Fruit fly (Drosophila melanogaster) whole organism, prepupa: ENCODE measurements around the gene CG32091.

Experiments used
- Blimp-1 ChIP-seq: fragments of 200-800 bp; sonication (Bioruptor generic); optimal IDR thresholded peaks from 3 replicates; lab custom pipeline; 2017; ENCODE audit warnings: missing biosample characterization, missing genetic modification characterization, mild to moderate bottlenecking, moderate library complexity, missing genetic modification reagents
- CG11294 ChIP-seq: fragments of 200-800 bp; sonication (Bioruptor generic); IDR thresholded peaks from 2 replicates; pipeline ENCODE4 v1.3.6; 2022; ENCODE audit warnings: missing biosample characterization, missing genetic modification characterization
- CG11762 ChIP-seq: fragments of 200-800 bp; sonication (Bioruptor generic); optimal IDR thresholded peaks from 3 replicates; lab custom pipeline; 2016; ENCODE audit warnings: missing biosample characterization, missing genetic modification characterization; ENCODE audit not compliant: insufficient read depth
- CG11902 ChIP-seq: fragments of 200-800 bp; sonication (Bioruptor generic); optimal IDR thresholded peaks from 3 replicates; lab custom pipeline; 2016; ENCODE audit warnings: missing biosample characterization, missing genetic modification characterization
- CG15336 ChIP-seq: fragments of 200-800 bp; sonication (Bioruptor generic); IDR thresholded peaks from 2 replicates; pipeline ENCODE4 v1.3.6; 2022; ENCODE audit warnings: missing biosample characterization, missing genetic modification characterization
- CG1621 ChIP-seq: fragments of 200-800 bp; sonication (Bioruptor generic); optimal IDR thresholded peaks from 3 replicates; lab custom pipeline; 2018; ENCODE audit warnings: missing biosample characterization, mild to moderate bottlenecking, missing genetic modification characterization
- CG31627 ChIP-seq: fragments of 200-800 bp; sonication (Bioruptor generic); optimal IDR thresholded peaks from 3 replicates; lab custom pipeline; 2016; ENCODE audit warnings: missing biosample characterization, missing genetic modification characterization
- CG32006 ChIP-seq: fragments of 200-800 bp; sonication (Bioruptor generic); optimal IDR thresholded peaks from 3 replicates; lab custom pipeline; 2017; ENCODE audit warnings: missing biosample characterization, mild to moderate bottlenecking, missing genetic modification characterization
- CG34406 ChIP-seq: fragments of 200-800 bp; sonication (Bioruptor generic); optimal IDR thresholded peaks from 3 replicates; lab custom pipeline; 2016; ENCODE audit warnings: missing biosample characterization, missing genetic modification characterization
- CG4318 ChIP-seq: fragments of 200-800 bp; sonication (Bioruptor generic); optimal IDR thresholded peaks from 3 replicates; lab custom pipeline; 2017; ENCODE audit warnings: missing biosample characterization, mild to moderate bottlenecking, missing genetic modification characterization
- CG6276 ChIP-seq: fragments of 200-800 bp; sonication (Bioruptor generic); optimal IDR thresholded peaks from 2 replicates; lab custom pipeline; 2017; ENCODE audit warnings: missing biosample characterization, mild to moderate bottlenecking, missing genetic modification characterization
- CG6792 ChIP-seq: fragments of 200-800 bp; sonication (Bioruptor generic); optimal IDR thresholded peaks from 3 replicates; lab custom pipeline; 2016; ENCODE audit warnings: missing biosample characterization, missing genetic modification characterization
- CG6808 ChIP-seq: fragments of 200-800 bp; sonication (Bioruptor generic); optimal IDR thresholded peaks from 3 replicates; lab custom pipeline; 2017; ENCODE audit warnings: missing biosample characterization, missing genetic modification characterization, mild to moderate bottlenecking, moderate library complexity, missing genetic modification reagents
- CG8119 ChIP-seq: fragments of 200-800 bp; sonication (Bioruptor generic); IDR thresholded peaks from 3 replicates; pipeline ENCODE4 v1.3.6; 2022; ENCODE audit warnings: missing biosample characterization, missing genetic modification characterization
- CG8319 ChIP-seq: fragments of 200-800 bp; sonication (Bioruptor generic); optimal IDR thresholded peaks from 3 replicates; lab custom pipeline; 2016; ENCODE audit warnings: missing biosample characterization, missing genetic modification characterization
- CG8632 ChIP-seq: fragments of 200-800 bp; sonication (Bioruptor generic); optimal IDR thresholded peaks from 3 replicates; lab custom pipeline; 2016; ENCODE audit warnings: missing biosample characterization, missing genetic modification characterization
- CG9139 ChIP-seq: fragments of 200-800 bp; sonication (Bioruptor generic); optimal IDR thresholded peaks from 3 replicates; lab custom pipeline; 2017; ENCODE audit warnings: missing biosample characterization, mild to moderate bottlenecking, missing genetic modification characterization
- Eip75B ChIP-seq: fragments of 200-800 bp; sonication (Bioruptor generic); optimal IDR thresholded peaks from 3 replicates; lab custom pipeline; 2016; ENCODE audit warnings: missing biosample characterization, missing genetic modification characterization
- Eip78C ChIP-seq: fragments of 200-800 bp; sonication (Bioruptor generic); peaks from one replicate; lab custom pipeline; 2016; ENCODE audit warnings: missing biosample characterization, missing genetic modification characterization
- Eip93F ChIP-seq: fragments of 200-800 bp; sonication (Bioruptor generic); optimal IDR thresholded peaks from 2 replicates; lab custom pipeline; 2016; ENCODE audit warnings: missing biosample characterization, mild to moderate bottlenecking, missing genetic modification characterization
- Ets21C ChIP-seq: fragments of 200-800 bp; sonication (Bioruptor generic); optimal IDR thresholded peaks from 3 replicates; lab custom pipeline; 2016; ENCODE audit warnings: missing biosample characterization, missing genetic modification characterization
- Ets96B ChIP-seq: fragments of 200-800 bp; optimal IDR thresholded peaks from 2 replicates; lab custom pipeline; 2019; ENCODE audit warnings: missing biosample characterization, mild to moderate bottlenecking, missing genetic modification characterization, moderate library complexity
- Gug ChIP-seq: fragments of 200-800 bp; sonication (Bioruptor generic); IDR thresholded peaks from 2 replicates; pipeline ENCODE4 v1.3.6; 2022; ENCODE audit warnings: missing biosample characterization, missing genetic modification characterization
- Hr39 ChIP-seq: fragments of 200-800 bp; sonication (Bioruptor generic); optimal IDR thresholded peaks from 2 replicates; lab custom pipeline; 2016; ENCODE audit warnings: missing biosample characterization, missing genetic modification characterization
- Hr4 ChIP-seq: fragments of 200-800 bp; sonication (Bioruptor generic); optimal IDR thresholded peaks from 3 replicates; lab custom pipeline; 2016; ENCODE audit warnings: missing biosample characterization, missing genetic modification characterization
- Met ChIP-seq: fragments of 200-800 bp; sonication (Bioruptor generic); optimal IDR thresholded peaks from 3 replicates; lab custom pipeline; 2016; ENCODE audit warnings: missing biosample characterization, missing genetic modification characterization
- OdsH ChIP-seq: fragments of 200-800 bp; sonication (Bioruptor generic); optimal IDR thresholded peaks from 3 replicates; lab custom pipeline; 2016; ENCODE audit warnings: missing biosample characterization, missing genetic modification characterization
- Sox14 ChIP-seq: fragments of 200-800 bp; sonication (Bioruptor generic); optimal IDR thresholded peaks from 3 replicates; lab custom pipeline; 2016; ENCODE audit warnings: missing biosample characterization, missing genetic modification characterization
- Sox15 ChIP-seq: fragments of 200-800 bp; sonication (Bioruptor generic); optimal IDR thresholded peaks from 3 replicates; lab custom pipeline; 2016; ENCODE audit warnings: missing biosample characterization, missing genetic modification characterization
- achi ChIP-seq: fragments of 200-800 bp; sonication (Bioruptor generic); optimal IDR thresholded peaks from 3 replicates; lab custom pipeline; 2016; ENCODE audit warnings: missing biosample characterization, missing genetic modification characterization
- dsx ChIP-seq: fragments of 200-800 bp; optimal IDR thresholded peaks from 3 replicates; lab custom pipeline; 2019; ENCODE audit warnings: missing biosample characterization, mild to moderate bottlenecking, missing genetic modification characterization, moderate library complexity; ENCODE audit not compliant: poor library complexity, severe bottlenecking
- fd59A ChIP-seq: fragments of 200-800 bp; sonication (Bioruptor generic); optimal IDR thresholded peaks from 2 replicates; lab custom pipeline; 2017; ENCODE audit warnings: missing biosample characterization, mild to moderate bottlenecking, missing genetic modification characterization, missing genetic modification reagents
- fd85E ChIP-seq: fragments of 200-800 bp; sonication (Bioruptor generic); optimal IDR thresholded peaks from 3 replicates; lab custom pipeline; 2016; ENCODE audit warnings: missing biosample characterization, missing genetic modification characterization
- fkh ChIP-seq: fragments of 200-800 bp; sonication (Bioruptor generic); optimal IDR thresholded peaks from 3 replicates; lab custom pipeline; 2017; ENCODE audit warnings: missing biosample characterization, mild to moderate bottlenecking, missing genetic modification characterization, moderate library complexity
- lz ChIP-seq: fragments of 200-800 bp; sonication (Bioruptor generic); optimal IDR thresholded peaks from 3 replicates; lab custom pipeline; 2016; ENCODE audit warnings: missing biosample characterization, missing genetic modification characterization
- net ChIP-seq: fragments of 200-800 bp; sonication (Bioruptor generic); optimal IDR thresholded peaks from 3 replicates; lab custom pipeline; 2016; ENCODE audit warnings: missing biosample characterization, missing genetic modification characterization
- pdm3 ChIP-seq: fragments of 200-800 bp; sonication (Bioruptor generic); optimal IDR thresholded peaks from 3 replicates; lab custom pipeline; 2016; ENCODE audit warnings: missing biosample characterization, missing genetic modification characterization
- ss ChIP-seq, 2 experiments: fragments of 200-800 bp; sonication (Bioruptor generic); optimal IDR thresholded peaks; 2 replicates in 1 of 2; 3 replicates in 1 of 2; lab custom pipeline; 2017 to 2018; ENCODE audit warnings: mild to moderate bottlenecking in 2 of 2, missing biosample characterization in 2 of 2, missing genetic modification characterization in 2 of 2, moderate library complexity in 1 of 2
- svp ChIP-seq: fragments of 200-800 bp; sonication (Bioruptor generic); peaks from one replicate; lab custom pipeline; 2016; ENCODE audit warnings: missing biosample characterization, missing genetic modification characterization
- topi ChIP-seq: fragments of 200-800 bp; sonication (Bioruptor generic); optimal IDR thresholded peaks from 3 replicates; lab custom pipeline; 2016; ENCODE audit warnings: missing biosample characterization, missing genetic modification characterization

The CG32091 gene

DNA sequence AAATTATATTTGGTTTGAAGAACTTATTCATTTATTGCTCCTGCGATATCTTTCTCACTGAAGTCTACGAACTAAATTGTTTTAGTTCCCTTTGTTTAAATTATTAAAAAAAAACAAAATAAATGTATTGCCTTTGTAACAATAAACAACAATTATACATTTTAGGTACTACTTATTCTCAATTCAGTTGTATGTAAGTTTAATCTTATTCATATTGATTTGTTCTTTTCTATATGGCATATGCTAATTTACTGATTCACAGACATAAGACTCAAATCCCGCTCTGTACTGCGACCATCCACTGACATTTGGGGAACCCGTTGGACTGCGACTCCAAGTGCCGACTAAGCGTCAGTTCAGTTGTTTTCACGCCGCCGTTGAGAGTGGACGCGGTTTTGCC, at the start of gene CG32091:
CG32091 (plus strand) TSS at position 301 of the 400 bp plus-strand sequence.
- TF ChIP-seq CG11294 (GFP tag; lab: Robert Waterston, UW) (no peak), OdsH (GFP tag; lab: Kevin White, UChicago) (no peak), topi (no peak), Sox14 (peak; percentile 4), CG8319 (GFP tag; lab: Kevin White, UChicago) (no peak), CG11902 (GFP tag; lab: Kevin White, UChicago) (no peak), dsx (GFP tag; lab: Kevin White, UChicago) (peak; percentile 23), CG8119 (GFP tag; lab: Robert Waterston, UW) (no peak), Hr39 (GFP tag; lab: Kevin White, UChicago) (no peak), fd85E (GFP tag; lab: Kevin White, UChicago) (no peak), ss (GFP tag; optimal IDR thresholded peaks at IDR 0.05; lab: Kevin White, UChicago) (peak in 1 of 2 experiments; percentile 17), pdm3 (GFP tag; lab: Kevin White, UChicago) (no peak), CG4318 (no peak), Blimp-1 (GFP tag; lab: Kevin White, UChicago) (no peak), CG6792 (GFP tag; lab: Kevin White, UChicago) (no peak), Eip75B (GFP tag; lab: Kevin White, UChicago) (no peak), Gug (GFP tag; lab: Robert Waterston, UW) (no peak), svp (GFP tag; lab: Kevin White, UChicago) (peak; percentile 8), net (no peak), lz (no peak), Eip78C (peak; percentile 31), Hr4 (GFP tag; lab: Kevin White, UChicago) (no peak), CG11762 (GFP tag; lab: Kevin White, UChicago) (no peak), Sox15 (GFP tag; lab: Kevin White, UChicago) (no peak), Met (GFP tag; lab: Kevin White, UChicago) (no peak), achi (GFP tag; lab: Kevin White, UChicago) (no peak), fkh (no peak), CG9139 (GFP tag; lab: Kevin White, UChicago) (peak; percentile 10), CG31627 (GFP tag; lab: Kevin White, UChicago) (no peak), CG1621 (tag; lab: Kevin White, UChicago) (no peak)

DNA sequence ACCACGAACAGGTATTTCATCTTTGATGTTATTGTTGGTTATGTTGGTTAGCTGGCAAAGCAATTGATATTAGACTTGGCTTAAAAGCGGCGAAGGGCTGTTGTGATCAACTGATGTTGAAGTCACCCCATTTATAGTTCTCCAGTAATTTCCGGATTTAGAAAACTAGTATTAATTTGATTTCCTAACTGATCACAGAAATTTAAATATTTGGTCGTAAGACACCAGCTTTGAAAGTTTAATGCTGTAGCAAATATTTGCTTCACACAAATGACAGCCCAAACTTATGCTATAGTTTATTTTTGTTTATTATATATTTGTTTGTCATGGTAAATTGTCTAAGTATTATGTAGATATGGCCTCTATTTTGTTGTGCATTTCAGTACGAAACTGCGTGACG, 49.1 kb upstream of the CG32091 start, which contains the start of gene CG33269:
CG33269 (minus strand) TSS at position 101 of the 400 bp plus-strand sequence.
- TF ChIP-seq Met (GFP tag; lab: Kevin White, UChicago) = no peak
- TF ChIP-seq CG34406 (GFP tag; lab: Kevin White, UChicago) = no peak
- no peak for TF ChIP-seq dsx (GFP tag; lab: Kevin White, UChicago)
- TF ChIP-seq CG1621 (tag; lab: Kevin White, UChicago) = no peak
- no peak for TF ChIP-seq Eip78C
- TF ChIP-seq CG6808 (GFP tag; lab: Kevin White, UChicago) = no peak
- no peak for TF ChIP-seq CG6276
- no peak for TF ChIP-seq Eip93F (GFP tag; lab: Kevin White, UChicago)
- no peak for TF ChIP-seq CG15336
- TF ChIP-seq fd59A (GFP tag; lab: Kevin White, UChicago) = no peak
- TF ChIP-seq CG6792 (GFP tag; lab: Kevin White, UChicago) = no peak
- no peak for TF ChIP-seq CG8632 (GFP tag; lab: Kevin White, UChicago)
- TF ChIP-seq fd85E (GFP tag; lab: Kevin White, UChicago) = no peak
- no peak for TF ChIP-seq CG32006 (GFP tag; lab: Kevin White, UChicago)
- TF ChIP-seq Ets96B (tag; lab: Kevin White, UChicago) = no peak
- no peak for TF ChIP-seq Sox14
- no peak for TF ChIP-seq Eip75B (GFP tag; lab: Kevin White, UChicago)
- TF ChIP-seq Ets21C = no peak
